Fruit fly (Drosophila melanogaster): ENCODE results near the gene CG3744.

DNA sequence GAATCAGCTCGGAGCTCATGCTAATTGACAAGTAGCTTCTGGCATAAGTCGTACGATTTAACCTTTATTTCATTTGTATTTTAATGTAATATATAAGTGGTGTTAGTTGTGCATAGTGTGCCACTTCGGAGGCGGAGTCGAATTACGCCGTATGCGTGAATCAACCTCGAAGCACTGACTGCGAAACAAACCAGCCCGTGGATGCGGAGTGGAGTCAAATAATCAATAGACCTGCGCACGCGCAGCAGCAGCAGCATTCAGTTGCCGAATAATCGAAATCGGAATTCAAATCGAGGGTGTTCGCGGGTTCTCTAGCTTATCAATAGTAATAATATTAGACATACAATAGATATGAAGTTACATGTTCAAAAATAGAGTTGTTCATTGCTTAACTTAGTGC lies 48.2 kb downstream of the CG3744 start, which contains the start of gene RabX4:
- TF ChIP-seq CG31627 (GFP tag; optimal IDR thresholded peaks at IDR 0.05) (no peak), fd85E (GFP tag; optimal IDR thresholded peaks at IDR 0.05) (no peak), Gug (GFP tag; IDR thresholded peaks at IDR 0.05) (no peak)

All from whole organism, prepupa.